Fruit fly (Drosophila melanogaster) whole organism, prepupa: ENCODE data around the gene CG1136.

Source experiments
- Blimp-1 ChIP-seq: fragments of 200-800 bp; sonication (Bioruptor generic); optimal IDR thresholded peaks from 3 replicates; lab custom pipeline; 2017; ENCODE audit warnings: missing biosample characterization, missing genetic modification characterization, mild to moderate bottlenecking, moderate library complexity, missing genetic modification reagents
- CG10631 ChIP-seq: fragments of 200-800 bp; sonication (Bioruptor generic); optimal IDR thresholded peaks from 2 replicates; lab custom pipeline; 2016; ENCODE audit warnings: missing biosample characterization, missing genetic modification characterization
- CG10669 ChIP-seq: fragments of 200-800 bp; sonication (Bioruptor generic); optimal IDR thresholded peaks from 3 replicates; lab custom pipeline; 2018; ENCODE audit warnings: missing biosample characterization, mild to moderate bottlenecking, missing genetic modification characterization, moderate library complexity
- CG11294 ChIP-seq: fragments of 200-800 bp; sonication (Bioruptor generic); IDR thresholded peaks from 2 replicates; pipeline ENCODE4 v1.3.6; 2022; ENCODE audit warnings: missing biosample characterization, missing genetic modification characterization
- CG1621 ChIP-seq: fragments of 200-800 bp; sonication (Bioruptor generic); optimal IDR thresholded peaks from 3 replicates; lab custom pipeline; 2018; ENCODE audit warnings: missing biosample characterization, mild to moderate bottlenecking, missing genetic modification characterization
- CG16779 ChIP-seq: fragments of 200-800 bp; sonication (Bioruptor generic); optimal IDR thresholded peaks from 3 replicates; lab custom pipeline; 2017; ENCODE audit warnings: missing biosample characterization, mild to moderate bottlenecking, missing genetic modification characterization
- CG31627 ChIP-seq: fragments of 200-800 bp; sonication (Bioruptor generic); optimal IDR thresholded peaks from 3 replicates; lab custom pipeline; 2016; ENCODE audit warnings: missing biosample characterization, missing genetic modification characterization
- CG34406 ChIP-seq: fragments of 200-800 bp; sonication (Bioruptor generic); optimal IDR thresholded peaks from 3 replicates; lab custom pipeline; 2016; ENCODE audit warnings: missing biosample characterization, missing genetic modification characterization
- CG3919 ChIP-seq: fragments of 200-800 bp; sonication (Bioruptor generic); optimal IDR thresholded peaks from 3 replicates; lab custom pipeline; 2016; ENCODE audit warnings: missing biosample characterization, missing genetic modification characterization
- CG4318 ChIP-seq: fragments of 200-800 bp; sonication (Bioruptor generic); optimal IDR thresholded peaks from 3 replicates; lab custom pipeline; 2017; ENCODE audit warnings: missing biosample characterization, mild to moderate bottlenecking, missing genetic modification characterization
- CG6276 ChIP-seq: fragments of 200-800 bp; sonication (Bioruptor generic); optimal IDR thresholded peaks from 2 replicates; lab custom pipeline; 2017; ENCODE audit warnings: missing biosample characterization, mild to moderate bottlenecking, missing genetic modification characterization
- CG6792 ChIP-seq: fragments of 200-800 bp; sonication (Bioruptor generic); optimal IDR thresholded peaks from 3 replicates; lab custom pipeline; 2016; ENCODE audit warnings: missing biosample characterization, missing genetic modification characterization
- CG6854 ChIP-seq: fragments of 200-800 bp; sonication (Bioruptor generic); optimal IDR thresholded peaks from 2 replicates; lab custom pipeline; 2017; ENCODE audit warnings: missing biosample characterization, mild to moderate bottlenecking, missing genetic modification characterization
- CG8119 ChIP-seq: fragments of 200-800 bp; sonication (Bioruptor generic); IDR thresholded peaks from 3 replicates; pipeline ENCODE4 v1.3.6; 2022; ENCODE audit warnings: missing biosample characterization, missing genetic modification characterization
- CG8319 ChIP-seq: fragments of 200-800 bp; sonication (Bioruptor generic); optimal IDR thresholded peaks from 3 replicates; lab custom pipeline; 2016; ENCODE audit warnings: missing biosample characterization, missing genetic modification characterization
- CG8632 ChIP-seq: fragments of 200-800 bp; sonication (Bioruptor generic); optimal IDR thresholded peaks from 3 replicates; lab custom pipeline; 2016; ENCODE audit warnings: missing biosample characterization, missing genetic modification characterization
- CG9139 ChIP-seq: fragments of 200-800 bp; sonication (Bioruptor generic); optimal IDR thresholded peaks from 3 replicates; lab custom pipeline; 2017; ENCODE audit warnings: missing biosample characterization, mild to moderate bottlenecking, missing genetic modification characterization
- Eip78C ChIP-seq: fragments of 200-800 bp; sonication (Bioruptor generic); peaks from one replicate; lab custom pipeline; 2016; ENCODE audit warnings: missing biosample characterization, missing genetic modification characterization
- Ets21C ChIP-seq: fragments of 200-800 bp; sonication (Bioruptor generic); optimal IDR thresholded peaks from 3 replicates; lab custom pipeline; 2016; ENCODE audit warnings: missing biosample characterization, missing genetic modification characterization
- Ets96B ChIP-seq: fragments of 200-800 bp; optimal IDR thresholded peaks from 2 replicates; lab custom pipeline; 2019; ENCODE audit warnings: missing biosample characterization, mild to moderate bottlenecking, missing genetic modification characterization, moderate library complexity
- Gug ChIP-seq: fragments of 200-800 bp; sonication (Bioruptor generic); IDR thresholded peaks from 2 replicates; pipeline ENCODE4 v1.3.6; 2022; ENCODE audit warnings: missing biosample characterization, missing genetic modification characterization
- Hr38 ChIP-seq: sonication (Bioruptor generic); optimal IDR thresholded peaks from 2 replicates; lab custom pipeline; 2016; ENCODE audit warnings: missing biosample characterization, missing genetic modification characterization
- Hr4 ChIP-seq: fragments of 200-800 bp; sonication (Bioruptor generic); optimal IDR thresholded peaks from 3 replicates; lab custom pipeline; 2016; ENCODE audit warnings: missing biosample characterization, missing genetic modification characterization
- Lpt ChIP-seq: fragments of 200-800 bp; sonication (Bioruptor generic); optimal IDR thresholded peaks from 3 replicates; lab custom pipeline; 2016; ENCODE audit warnings: missing biosample characterization, missing genetic modification characterization
- Met ChIP-seq: fragments of 200-800 bp; sonication (Bioruptor generic); optimal IDR thresholded peaks from 3 replicates; lab custom pipeline; 2016; ENCODE audit warnings: missing biosample characterization, missing genetic modification characterization
- OdsH ChIP-seq: fragments of 200-800 bp; sonication (Bioruptor generic); optimal IDR thresholded peaks from 3 replicates; lab custom pipeline; 2016; ENCODE audit warnings: missing biosample characterization, missing genetic modification characterization
- Smox ChIP-seq: fragments of 200-800 bp; sonication (Bioruptor generic); optimal IDR thresholded peaks from 3 replicates; lab custom pipeline; 2016; ENCODE audit warnings: missing biosample characterization, missing genetic modification characterization
- Sox102F ChIP-seq: fragments of 200-800 bp; sonication (Bioruptor generic); optimal IDR thresholded peaks from 2 replicates; lab custom pipeline; 2016; ENCODE audit warnings: missing biosample characterization, mild to moderate bottlenecking, missing genetic modification characterization
- Sox14 ChIP-seq: fragments of 200-800 bp; sonication (Bioruptor generic); optimal IDR thresholded peaks from 3 replicates; lab custom pipeline; 2016; ENCODE audit warnings: missing biosample characterization, missing genetic modification characterization
- Sox15 ChIP-seq: fragments of 200-800 bp; sonication (Bioruptor generic); optimal IDR thresholded peaks from 3 replicates; lab custom pipeline; 2016; ENCODE audit warnings: missing biosample characterization, missing genetic modification characterization
- achi ChIP-seq: fragments of 200-800 bp; sonication (Bioruptor generic); optimal IDR thresholded peaks from 3 replicates; lab custom pipeline; 2016; ENCODE audit warnings: missing biosample characterization, missing genetic modification characterization
- acj6 ChIP-seq: fragments of 200-800 bp; sonication (Bioruptor generic); optimal IDR thresholded peaks from 3 replicates; lab custom pipeline; 2016; ENCODE audit warnings: missing biosample characterization, missing genetic modification characterization
- dac ChIP-seq: fragments of 200-800 bp; sonication (Bioruptor generic); optimal IDR thresholded peaks from 2 replicates; lab custom pipeline; 2017; ENCODE audit warnings: missing biosample characterization, mild to moderate bottlenecking, missing genetic modification characterization
- dsx ChIP-seq: fragments of 200-800 bp; optimal IDR thresholded peaks from 3 replicates; lab custom pipeline; 2019; ENCODE audit warnings: missing biosample characterization, mild to moderate bottlenecking, missing genetic modification characterization, moderate library complexity; ENCODE audit not compliant: poor library complexity, severe bottlenecking
- eg ChIP-seq: fragments of 200-800 bp; sonication (Bioruptor generic); IDR thresholded peaks from 3 replicates; pipeline ENCODE4 v1.3.6; 2022; ENCODE audit warnings: missing biosample characterization, missing genetic modification characterization
- esn ChIP-seq: fragments of 200-800 bp; sonication (Bioruptor generic); optimal IDR thresholded peaks from 2 replicates; lab custom pipeline; 2016; ENCODE audit warnings: missing biosample characterization, mild to moderate bottlenecking, missing genetic modification characterization, moderate library complexity
- fd59A ChIP-seq: fragments of 200-800 bp; sonication (Bioruptor generic); optimal IDR thresholded peaks from 2 replicates; lab custom pipeline; 2017; ENCODE audit warnings: missing biosample characterization, mild to moderate bottlenecking, missing genetic modification characterization, missing genetic modification reagents
- fd85E ChIP-seq: fragments of 200-800 bp; sonication (Bioruptor generic); optimal IDR thresholded peaks from 3 replicates; lab custom pipeline; 2016; ENCODE audit warnings: missing biosample characterization, missing genetic modification characterization
- fkh ChIP-seq: fragments of 200-800 bp; sonication (Bioruptor generic); optimal IDR thresholded peaks from 3 replicates; lab custom pipeline; 2017; ENCODE audit warnings: missing biosample characterization, mild to moderate bottlenecking, missing genetic modification characterization, moderate library complexity
- net ChIP-seq: fragments of 200-800 bp; sonication (Bioruptor generic); optimal IDR thresholded peaks from 3 replicates; lab custom pipeline; 2016; ENCODE audit warnings: missing biosample characterization, missing genetic modification characterization
- pdm3 ChIP-seq: fragments of 200-800 bp; sonication (Bioruptor generic); optimal IDR thresholded peaks from 3 replicates; lab custom pipeline; 2016; ENCODE audit warnings: missing biosample characterization, missing genetic modification characterization
- salr ChIP-seq, 2 experiments: fragments of 200-800 bp; sonication (Bioruptor generic); optimal IDR thresholded peaks; 3 replicates each; lab custom pipeline; 2016 to 2018; ENCODE audit warnings: missing biosample characterization in 2 of 2, missing genetic modification characterization in 2 of 2, mild to moderate bottlenecking in 1 of 2
- spab ChIP-seq: fragments of 200-800 bp; sonication (Bioruptor generic); optimal IDR thresholded peaks from 2 replicates; lab custom pipeline; 2017; ENCODE audit warnings: missing biosample characterization, mild to moderate bottlenecking, missing genetic modification characterization, missing genetic modification reagents
- ss ChIP-seq, 2 experiments: fragments of 200-800 bp; sonication (Bioruptor generic); optimal IDR thresholded peaks; 2 replicates in 1 of 2; 3 replicates in 1 of 2; lab custom pipeline; 2017 to 2018; ENCODE audit warnings: mild to moderate bottlenecking in 2 of 2, missing biosample characterization in 2 of 2, missing genetic modification characterization in 2 of 2, moderate library complexity in 1 of 2
- svp ChIP-seq: fragments of 200-800 bp; sonication (Bioruptor generic); peaks from one replicate; lab custom pipeline; 2016; ENCODE audit warnings: missing biosample characterization, missing genetic modification characterization
- vri ChIP-seq: fragments of 200-800 bp; sonication (Bioruptor generic); optimal IDR thresholded peaks from 3 replicates; lab custom pipeline; 2016; ENCODE audit warnings: missing biosample characterization, mild to moderate bottlenecking, missing genetic modification characterization

Gene CG1136

DNA sequence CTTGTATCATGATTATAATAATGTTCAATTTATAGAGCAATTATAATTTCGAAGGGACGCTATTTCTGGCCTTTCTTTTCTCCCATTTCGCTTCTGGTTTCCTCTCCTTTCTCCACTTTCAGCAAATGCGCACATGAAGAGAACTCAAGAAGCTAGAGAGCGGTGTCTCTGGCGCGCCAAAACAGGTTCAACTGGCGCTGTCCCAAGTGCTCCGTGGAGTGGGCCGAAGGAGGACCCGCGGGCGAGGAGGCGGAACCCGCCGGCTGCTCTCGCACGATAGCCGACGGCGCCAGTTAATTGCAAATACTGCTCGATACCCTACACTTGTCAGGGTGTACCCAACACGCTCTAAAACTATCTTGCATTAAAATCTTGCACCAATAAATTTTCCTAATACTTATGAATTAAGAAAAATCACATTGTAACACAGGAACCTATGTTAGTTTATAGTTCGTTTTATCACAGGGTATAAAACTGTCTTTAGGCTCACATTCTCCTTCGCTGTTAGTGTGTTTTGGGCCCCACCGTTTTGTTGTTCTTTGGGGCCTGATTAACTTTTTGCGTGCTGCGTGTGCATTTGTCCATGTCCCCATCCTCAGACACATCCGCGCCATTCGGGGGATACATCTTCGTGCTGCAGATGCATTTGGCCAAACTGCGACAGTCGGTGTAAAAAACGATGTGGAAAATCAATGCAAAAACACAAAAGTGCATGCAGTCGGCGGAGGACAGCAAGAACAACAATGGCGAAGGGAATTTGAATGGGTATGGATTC is 24.0 kb downstream of the CG1136 start (continued):
- TF ChIP-seq fkh (GFP tag; lab: Kevin White, UChicago) (peak; percentile 25), net (peak; percentile 99), eg (GFP tag; lab: Robert Waterston, UW) (peak; percentile 99), fd85E (GFP tag; lab: Kevin White, UChicago) (peak; percentile 92), Blimp-1 (GFP tag; lab: Kevin White, UChicago) (peak; percentile 91), CG31627 (GFP tag; lab: Kevin White, UChicago) (peak; percentile 99), fd59A (GFP tag; lab: Kevin White, UChicago) (peak; percentile 98), Gug (GFP tag; lab: Robert Waterston, UW) (peak; percentile 99), vri (GFP tag; lab: Kevin White, UChicago) (peak; percentile 97), Lpt (peak; percentile 98), Sox14 (GFP tag; lab: Kevin White, UChicago) (peak; percentile 99), Eip78C (GFP tag; lab: Kevin White, UChicago) (peak; percentile 99), esn (GFP tag; lab: Kevin White, UChicago) (peak; percentile 99), ss (GFP tag; optimal IDR thresholded peaks at IDR 0.05; lab: Kevin White, UChicago) (peak; percentile 95 to 98), CG4318 (GFP tag; lab: Kevin White, UChicago) (peak; percentile 97), CG9139 (GFP tag; lab: Kevin White, UChicago) (peak; percentile 91), Sox102F (peak; percentile 98), CG6276 (GFP tag; lab: Kevin White, UChicago) (peak; percentile 97), Hr4 (GFP tag; lab: Kevin White, UChicago) (peak; percentile 99), Met (GFP tag; lab: Kevin White, UChicago) (peak; percentile 98), CG10669 (GFP tag; lab: Kevin White, UChicago) (peak; percentile 96), CG10631 (GFP tag; lab: Kevin White, UChicago) (peak; percentile 97)

- TF ChIP-seq Blimp-1 (GFP tag; lab: Kevin White, UChicago) (no peak), spab (GFP tag; lab: Kevin White, UChicago) (peak; percentile 66), CG9139 (GFP tag; lab: Kevin White, UChicago) (peak; percentile 68), achi (GFP tag; lab: Kevin White, UChicago) (peak; percentile 76), dsx (peak; percentile 75), CG3919 (peak; percentile 88), CG11294 (GFP tag; lab: Robert Waterston, UW) (peak; percentile 92), Sox102F (peak; percentile 72), Ets96B (tag; lab: Kevin White, UChicago) (peak; percentile 94), eg (GFP tag; lab: Robert Waterston, UW) (peak; percentile 95), vri (GFP tag; lab: Kevin White, UChicago) (no peak), CG4318 (GFP tag; lab: Kevin White, UChicago) (peak; percentile 78), CG8319 (GFP tag; lab: Kevin White, UChicago) (peak; percentile 40), Eip78C (GFP tag; lab: Kevin White, UChicago) (peak; percentile 95), Sox15 (GFP tag; lab: Kevin White, UChicago) (peak; percentile 51), Smox (GFP tag; lab: Kevin White, UChicago) (peak; percentile 55), dac (peak; percentile 40), Sox14 (GFP tag; lab: Kevin White, UChicago) (peak; percentile 84), net (no peak), Ets21C (GFP tag; lab: Kevin White, UChicago) (peak; percentile 52), fd85E (GFP tag; lab: Kevin White, UChicago) (peak; percentile 54), CG34406 (GFP tag; lab: Kevin White, UChicago) (peak; percentile 57), svp (GFP tag; lab: Kevin White, UChicago) (no peak), CG6854 (GFP tag; lab: Kevin White, UChicago) (no peak), CG8632 (GFP tag; lab: Kevin White, UChicago) (peak; percentile 53), acj6 (GFP tag; lab: Kevin White, UChicago) (peak; percentile 84), CG6792 (GFP tag; lab: Kevin White, UChicago) (no peak), CG8119 (GFP tag; lab: Robert Waterston, UW) (peak; percentile 83), fd59A (GFP tag; lab: Kevin White, UChicago) (peak; percentile 62), Met (GFP tag; lab: Kevin White, UChicago) (peak; percentile 65), CG1621 (tag; lab: Kevin White, UChicago) (peak; percentile 86), OdsH (GFP tag; lab: Kevin White, UChicago) (peak; percentile 83), CG16779 (tag; lab: Kevin White, UChicago) (no peak), salr (GFP tag; optimal IDR thresholded peaks at IDR 0.05; lab: Kevin White, UChicago) (peak; percentile 52 to 93), Hr38 (no peak), Gug (GFP tag; lab: Robert Waterston, UW) (peak; percentile 94), pdm3 (GFP tag; lab: Kevin White, UChicago) (peak; percentile 79)
Observed at dm6 chr3L:4070996-4071379, 24.6 kb downstream of the CG1136 start.
